Worm (Caenorhabditis elegans): ENCODE data around the gene cmtr-1.

cmtr-1 gene

ce11 chrII:15076778-15077435, 51.0 kb downstream of the cmtr-1 start, which contains the start of gene Y53F4B.19:
Gene Y53F4B.19, plus strand, starts transcription at chrII:15076934.
- TF ChIP-seq elt-4 (tag; optimal IDR thresholded peaks at IDR 0.05) (no peak), ets-4 (tag; optimal IDR thresholded peaks at IDR 0.05) (no peak), dmd-4 (tag; optimal IDR thresholded peaks at IDR 0.05; ENCODE audit: borderline replicate concordance) (no peak)

- peak; percentile 33 for TF ChIP-seq ceh-34 (tag; optimal IDR thresholded peaks at IDR 0.05)
- TF ChIP-seq ama-1 (optimal IDR thresholded peaks at IDR 0.05): no peak
These were observed 54.6 kb downstream of the cmtr-1 start for ce11 chrII:15080535-15080934.

DNA sequence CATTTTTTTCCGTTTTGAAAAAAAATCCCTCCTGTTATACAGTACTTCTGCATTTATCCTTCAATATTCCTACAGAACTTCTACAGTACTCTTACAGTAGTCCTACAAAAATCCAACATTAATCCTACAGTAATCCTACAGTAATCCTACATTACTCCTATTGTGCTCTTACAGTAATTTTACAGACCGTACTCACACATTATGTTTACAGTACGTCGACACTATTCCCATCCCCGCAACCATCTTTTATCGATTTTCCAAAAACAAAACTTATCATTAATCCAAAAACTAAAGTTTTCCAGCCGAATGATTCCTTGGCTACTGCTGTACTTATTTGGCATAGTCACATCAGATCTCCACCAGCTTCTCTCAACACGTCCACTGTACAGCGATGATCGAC, 58.3 kb downstream of the cmtr-1 start, which contains the start of gene Y53F4B.20:
Y53F4B.20 (plus strand) TSS at position 301 of the 400 bp plus-strand sequence.
- TF ChIP-seq sox-4 (tag; optimal IDR thresholded peaks at IDR 0.05): no peak
- TF ChIP-seq hlh-8 (tag; optimal IDR thresholded peaks at IDR 0.05): no peak
- TF ChIP-seq syd-9 (tag; optimal IDR thresholded peaks at IDR 0.05): no peak
- no peak for TF ChIP-seq ceh-30 (tag; optimal IDR thresholded peaks at IDR 0.05)
